Worm (Caenorhabditis elegans) whole organism, L1 larva: Measurements from ENCODE around the gene ztf-30.

ENCODE experiments used
- F16B12.6 ChIP-seq: fragments of 150-350 bp; optimal IDR thresholded peaks from 2 replicates; lab custom pipeline; 2014; ENCODE audit warnings: missing biosample characterization, missing genetic modification characterization
- efl-3 ChIP-seq: fragments of 200-800 bp; sonication (Bioruptor generic); optimal IDR thresholded peaks from 2 replicates; lab custom pipeline; 2018; ENCODE audit warnings: mild to moderate bottlenecking, missing genetic modification characterization, missing compliant biosample characterization
- hpl-2 ChIP-seq: fragments of 150-350 bp; optimal IDR thresholded peaks from 2 replicates; lab custom pipeline; 2014; ENCODE audit warnings: missing biosample characterization, missing genetic modification reagents, missing genetic modification characterization
- lin-13 ChIP-seq: fragments of 150-350 bp; optimal IDR thresholded peaks from 2 replicates; lab custom pipeline; 2014; ENCODE audit warnings: missing biosample characterization, missing genetic modification reagents, missing genetic modification characterization
- lin-15B ChIP-seq: fragments of 150-350 bp; sonication (generic microtip); optimal IDR thresholded peaks from 3 replicates; lab custom pipeline; 2014; ENCODE audit warnings: missing biosample characterization, missing genetic modification characterization
- mdl-1 ChIP-seq, 2 experiments: fragments of 150-350 bp; optimal IDR thresholded peaks; 2 replicates each; lab custom pipeline; 2014 to 2017; ENCODE audit warnings: missing biosample characterization in 2 of 2, missing genetic modification characterization in 2 of 2, inconsistent platforms in 1 of 2
- nhr-71 ChIP-seq: sonication (generic microtip); optimal IDR thresholded peaks from 2 replicates; lab custom pipeline; 2016; ENCODE audit warnings: mild to moderate bottlenecking, missing genetic modification characterization, moderate library complexity, missing compliant biosample characterization
- nhr-76 ChIP-seq: sonication (generic microtip); optimal IDR thresholded peaks from 2 replicates; lab custom pipeline; 2017; ENCODE audit warnings: missing biosample characterization, missing genetic modification characterization
- pag-3 ChIP-seq: sonication (generic microtip); optimal IDR thresholded peaks from 2 replicates; lab custom pipeline; 2017; ENCODE audit warnings: missing genetic modification characterization, mild to moderate bottlenecking, missing compliant biosample characterization, antibody characterized with exemption, borderline replicate concordance; ENCODE audit not compliant: insufficient read depth
- skn-1 ChIP-seq: fragments of 150-350 bp; optimal IDR thresholded peaks from 2 replicates; lab custom pipeline; 2014; ENCODE audit warnings: missing biosample characterization, missing genetic modification characterization
- snpc-4 ChIP-seq: fragments of 150-350 bp; optimal IDR thresholded peaks from 2 replicates; lab custom pipeline; 2014; ENCODE audit warnings: missing biosample characterization, missing genetic modification characterization
- unc-62 ChIP-seq: fragments of 150-350 bp; optimal IDR thresholded peaks from 2 replicates; lab custom pipeline; 2014; ENCODE audit warnings: missing biosample characterization, missing genetic modification reagents, missing genetic modification characterization

DNA sequence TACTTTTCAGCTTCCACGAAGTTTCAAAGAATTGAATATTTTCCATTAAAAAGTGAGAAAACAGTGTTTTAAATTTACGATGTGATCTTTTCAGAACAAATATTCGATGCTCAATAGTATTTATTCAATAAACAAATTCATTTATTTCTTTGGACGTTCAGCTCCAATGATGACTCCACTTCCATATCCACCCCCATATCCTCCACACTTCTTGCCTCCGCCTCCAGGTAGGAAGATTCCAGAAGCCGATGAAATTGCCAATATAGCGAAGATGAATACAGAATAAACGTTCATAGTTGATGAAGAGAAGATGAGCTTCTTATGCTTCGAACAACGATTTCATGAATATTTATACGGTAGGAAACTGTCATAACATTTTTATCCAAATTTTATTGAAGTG is 8.5 kb downstream of the ztf-30 start, which contains the start of gene fip-3:
- TF ChIP-seq skn-1 (tag; lab: Kevin White, UChicago) (no peak), nhr-76 (tag; lab: Kevin White, UChicago) (no peak), unc-62 (no peak), mdl-1 (tag; optimal IDR thresholded peaks at IDR 0.05; lab: Kevin White, UChicago) (no peak), efl-3 (GFP tag; lab: Kevin White, UChicago) (no peak), F16B12.6 (no peak), pag-3 (tag; lab: Kevin White, UChicago) (no peak), lin-13 (no peak), hpl-2 (GFP tag; lab: Kevin White, UChicago) (no peak), lin-15B (no peak), nhr-71 (tag; lab: Kevin White, UChicago) (no peak), snpc-4 (tag; lab: Kevin White, UChicago) (no peak)
